Worm (Caenorhabditis elegans): ENCODE data around the gene T21E8.4.

Gene T21E8.4

ce11 chrX:10846898-10847297 lies 33.7 kb upstream of the T21E8.4 start:
- no peak for TF ChIP-seq lin-15B (tag; optimal IDR thresholded peaks at IDR 0.05)

ce11 chrX:10851202-10851601 lies 29.4 kb upstream of the T21E8.4 start:
- TF ChIP-seq elt-2 (tag; optimal IDR thresholded peaks at IDR 0.05): peak; percentile 28
- TF ChIP-seq elt-1 (tag; optimal IDR thresholded peaks at IDR 0.05): no peak

- TF ChIP-seq nhr-11 (tag; optimal IDR thresholded peaks at IDR 0.05) (no peak), lin-39 (tag; optimal IDR thresholded peaks at IDR 0.05) (no peak), fkh-2 (tag; optimal IDR thresholded peaks at IDR 0.05) (no peak), sea-2 (GFP tag; optimal IDR thresholded peaks at IDR 0.05) (no peak)
These were observed 28.9 kb upstream of the T21E8.4 start for ce11 chrX:10851735-10852134.

ce11 chrX:10853271-10853670 lies 27.3 kb upstream of the T21E8.4 start:
- no peak for TF ChIP-seq elt-1 (tag; optimal IDR thresholded peaks at IDR 0.05)
- no peak for TF ChIP-seq jun-1 (tag; optimal IDR thresholded peaks at IDR 0.05)
- no peak for TF ChIP-seq eor-1 (tag; optimal IDR thresholded peaks at IDR 0.05)
- no peak for TF ChIP-seq mml-1 (tag; optimal IDR thresholded peaks at IDR 0.05)
- TF ChIP-seq nhr-77 (tag; optimal IDR thresholded peaks at IDR 0.05): no peak
- TF ChIP-seq nfya-1 (tag; optimal IDR thresholded peaks at IDR 0.05; ENCODE audit: insufficient read depth): peak; percentile 83
- TF ChIP-seq lin-39 (tag; optimal IDR thresholded peaks at IDR 0.05): peak; percentile 48
- peak; percentile 69 for TF ChIP-seq egl-5 (tag; optimal IDR thresholded peaks at IDR 0.05)
- no peak for TF ChIP-seq ceh-28 (tag; optimal IDR thresholded peaks at IDR 0.05)

- no peak for TF ChIP-seq nhr-23 (tag; optimal IDR thresholded peaks at IDR 0.05)
- no peak for TF ChIP-seq fkh-2 (tag; optimal IDR thresholded peaks at IDR 0.05)
- no peak for TF ChIP-seq lin-39 (tag; optimal IDR thresholded peaks at IDR 0.05)
- no peak for TF ChIP-seq egl-5 (tag; optimal IDR thresholded peaks at IDR 0.05)
- no peak for TF ChIP-seq ztf-11 (tag; optimal IDR thresholded peaks at IDR 0.05)
- no peak for TF ChIP-seq nhr-12 (tag; optimal IDR thresholded peaks at IDR 0.05)
- no peak for TF ChIP-seq nhr-43 (tag; optimal IDR thresholded peaks at IDR 0.05; ENCODE audit: poor library complexity, severe bottlenecking)
- TF ChIP-seq lin-15B (tag; optimal IDR thresholded peaks at IDR 0.05): no peak
- no peak for TF ChIP-seq fos-1 (tag; optimal IDR thresholded peaks at IDR 0.05)
- no peak for TF ChIP-seq ceh-28 (tag; optimal IDR thresholded peaks at IDR 0.05)
- no peak for TF ChIP-seq elt-2 (tag; optimal IDR thresholded peaks at IDR 0.05)
- no peak for TF ChIP-seq fkh-10 (GFP tag; optimal IDR thresholded peaks at IDR 0.05)
- TF ChIP-seq ZK546.5 (tag; optimal IDR thresholded peaks at IDR 0.05): no peak
- TF ChIP-seq ztf-4 (tag; optimal IDR thresholded peaks at IDR 0.05): no peak
These were observed 21.4 kb upstream of the T21E8.4 start, which contains the start of gene pgp-5 for ce11 chrX:10859211-10859610. pgp-5 (minus strand) TSS chrX:10859297.

- no peak for TF ChIP-seq nhr-76 (tag; optimal IDR thresholded peaks at IDR 0.05)
- no peak for TF ChIP-seq pqm-1 (tag; optimal IDR thresholded peaks at IDR 0.05)
- TF ChIP-seq jun-1 (tag; optimal IDR thresholded peaks at IDR 0.05): no peak
- no peak for TF ChIP-seq daf-12 (tag; optimal IDR thresholded peaks at IDR 0.05)
These were observed 21.0 kb upstream of the T21E8.4 start for ce11 chrX:10859622-10860021.

ce11 chrX:10861673-10862072 lies 18.9 kb upstream of the T21E8.4 start:
- TF ChIP-seq ceh-16 (tag; optimal IDR thresholded peaks at IDR 0.05) (no peak), mml-1 (tag; optimal IDR thresholded peaks at IDR 0.05) (no peak), fkh-10 (GFP tag; optimal IDR thresholded peaks at IDR 0.05) (no peak), daf-12 (tag; optimal IDR thresholded peaks at IDR 0.05) (no peak)

- TF ChIP-seq daf-12 (tag; optimal IDR thresholded peaks at IDR 0.05): no peak
These were observed 18.0 kb upstream of the T21E8.4 start for ce11 chrX:10862582-10862981.

- no peak for TF ChIP-seq lin-39 (tag; optimal IDR thresholded peaks at IDR 0.05)
- TF ChIP-seq fkh-10 (GFP tag; optimal IDR thresholded peaks at IDR 0.05): no peak
- no peak for TF ChIP-seq ama-1 (optimal IDR thresholded peaks at IDR 0.05)
- no peak for TF ChIP-seq nhr-23 (tag; optimal IDR thresholded peaks at IDR 0.05)
- no peak for TF ChIP-seq lsy-12 (tag; optimal IDR thresholded peaks at IDR 0.05)
- no peak for TF ChIP-seq nhr-237 (tag; optimal IDR thresholded peaks at IDR 0.05)
- no peak for TF ChIP-seq mdl-1 (tag; optimal IDR thresholded peaks at IDR 0.05)
- no peak for TF ChIP-seq nhr-28 (tag; optimal IDR thresholded peaks at IDR 0.05)
- TF ChIP-seq nhr-43 (tag; optimal IDR thresholded peaks at IDR 0.05; ENCODE audit: poor library complexity, severe bottlenecking): no peak
- TF ChIP-seq eor-1 (tag; optimal IDR thresholded peaks at IDR 0.05): no peak
- no peak for TF ChIP-seq snpc-4 (tag; optimal IDR thresholded peaks at IDR 0.05)
- TF ChIP-seq sea-2 (GFP tag; optimal IDR thresholded peaks at IDR 0.05): no peak
- TF ChIP-seq nhr-12 (tag; optimal IDR thresholded peaks at IDR 0.05): no peak
- no peak for TF ChIP-seq nhr-76 (tag; optimal IDR thresholded peaks at IDR 0.05)
- no peak for TF ChIP-seq unc-39 (tag; optimal IDR thresholded peaks at IDR 0.05)
- no peak for TF ChIP-seq nhr-77 (tag; optimal IDR thresholded peaks at IDR 0.05)
- no peak for TF ChIP-seq aly-2 (tag; optimal IDR thresholded peaks at IDR 0.05)
- TF ChIP-seq ZK546.5 (tag; optimal IDR thresholded peaks at IDR 0.05): no peak
These were observed 16.3 kb upstream of the T21E8.4 start, which contains the start of gene pgp-8 for ce11 chrX:10864322-10864721. pgp-8 (minus strand) TSS chrX:10864422.
